1 fruit fly cellular context compared by ENCODE assay signal in genomic region chr2L:14013478-14013877, dm6.
TF ChIP-seq lines count a peak whose summit lies in the region.

No protein-coding gene starts in this region.

TF ChIP-seq in whole organism, embryonic, 481 proteins besides CTCF, POLR2A, EP300 and RAD21 (continued from another document):
- TF ChIP-seq CG14965 (GFP tag; optimal IDR thresholded peaks at IDR 0.05; lab: Kevin White, UChicago; ENCODE audit: borderline replicate concordance) (no peak), CG12769 (tag; optimal IDR thresholded peaks at IDR 0.05; lab: Kevin White, UChicago) (peak; percentile 78), CG3407 (GFP tag; optimal IDR thresholded peaks at IDR 0.05; lab: Kevin White, UChicago) (no peak), aop (GFP tag; IDR thresholded peaks at IDR 0.05; lab: Robert Waterston, UW) (no peak), CG4820 (GFP tag; optimal IDR thresholded peaks at IDR 0.05; lab: Kevin White, UChicago) (no peak), ap (GFP tag; IDR thresholded peaks at IDR 0.05; lab: Robert Waterston, UW) (no peak), CG2875 (GFP tag; optimal IDR thresholded peaks at IDR 0.05; lab: Kevin White, UChicago) (no peak), CG32532 (GFP tag; IDR thresholded peaks at IDR 0.05; lab: Robert Waterston, UW) (0 out of 2 replicates have a peak, but pooled peaks have one; percentile 20), twi (tag; optimal IDR thresholded peaks at IDR 0.05; lab: Kevin White, UChicago) (no peak), Nf-YB (GFP tag; optimal IDR thresholded peaks at IDR 0.05; lab: Kevin White, UChicago) (no peak), CG6689 (GFP tag; IDR thresholded peaks at IDR 0.05; lab: Robert Waterston, UW) (no peak), CG8089 (GFP tag; optimal IDR thresholded peaks at IDR 0.05; lab: Kevin White, UChicago) (no peak), CG30403 (GFP tag; optimal IDR thresholded peaks at IDR 0.05; lab: Kevin White, UChicago) (no peak), CG5180 (GFP tag; optimal IDR thresholded peaks at IDR 0.05; lab: Kevin White, UChicago) (peak; percentile 23), CG12071 (GFP tag; optimal IDR thresholded peaks at IDR 0.05; lab: Kevin White, UChicago) (peak; percentile 5), CG11093 (GFP tag; IDR thresholded peaks at IDR 0.05; lab: Robert Waterston, UW) (0 out of 3 replicates have a peak, but pooled peaks have one; percentile 20), CG33557 (GFP tag; optimal IDR thresholded peaks at IDR 0.05; lab: Kevin White, UChicago) (no peak)
